Worm (Caenorhabditis elegans) whole organism, midembryonic: ENCODE data around the gene C53A3.1.

Source experiments
- T22C8.4 ChIP-seq: fragments of 200-800 bp; sonication (Bioruptor generic); IDR thresholded peaks from 2 replicates; pipeline ENCODE4 v1.3.6; 2022; ENCODE audit warnings: missing genetic modification characterization, missing compliant biosample characterization
- flt-1 ChIP-seq: fragments of 200-800 bp; sonication (Bioruptor generic); IDR thresholded peaks from 2 replicates; pipeline ENCODE4 v1.3.6; 2022; ENCODE audit warnings: missing genetic modification characterization, missing compliant biosample characterization
- klf-2 ChIP-seq: fragments of 200-800 bp; sonication (Bioruptor generic); conservative IDR thresholded peaks from 2 replicates; pipeline ENCODE4 v1.3.6; 2022; ENCODE audit warnings: missing genetic modification reagents, missing genetic modification characterization, missing compliant biosample characterization
- med-1 ChIP-seq: sonication (generic microtip); optimal IDR thresholded peaks from 2 replicates; lab custom pipeline; 2017; ENCODE audit warnings: missing genetic modification characterization, mild to moderate bottlenecking, missing compliant biosample characterization, antibody characterized with exemption, missing genetic modification reagents; ENCODE audit not compliant: insufficient read depth
- ref-1 ChIP-seq: fragments of 200-800 bp; sonication (Bioruptor generic); conservative IDR thresholded peaks from 2 replicates; pipeline ENCODE4 v1.3.6; 2022; ENCODE audit warnings: missing genetic modification reagents, missing genetic modification characterization, missing compliant biosample characterization
- tab-1 ChIP-seq: fragments of 200-800 bp; sonication (Bioruptor generic); IDR thresholded peaks from 2 replicates; pipeline ENCODE4 v1.3.6; 2022; ENCODE audit warnings: missing genetic modification characterization, missing compliant biosample characterization

- TF ChIP-seq flt-1 (GFP tag; lab: Robert Waterston, UW) (no peak), ref-1 (no peak), klf-2 (GFP tag; lab: Robert Waterston, UW) (no peak), med-1 (no peak), tab-1 (no peak), T22C8.4 (GFP tag; lab: Robert Waterston, UW) (no peak)
Observed at ce11 chrV:5753432-5753831, 6.6 kb downstream of the C53A3.1 start, which contains the start of gene pgph-1.
